Worm (Caenorhabditis elegans) whole organism, young adult: Measurements from ENCODE around the gene F54D8.10.

ENCODE experiments used
- D2030.7 ChIP-seq: fragments of 200-800 bp; sonication (Bioruptor generic); IDR thresholded peaks from 2 replicates; pipeline ENCODE4 v1.3.6; 2022; ENCODE audit warnings: missing genetic modification reagents, missing genetic modification characterization, missing compliant biosample characterization
- F23B12.7 ChIP-seq: sonication (generic microtip); optimal IDR thresholded peaks from 2 replicates; lab custom pipeline; 2017; ENCODE audit warnings: missing genetic modification characterization, mild to moderate bottlenecking, missing compliant biosample characterization, antibody characterized with exemption, moderate library complexity; ENCODE audit not compliant: insufficient read depth
- F57A8.1 ChIP-seq: fragments of 200-800 bp; sonication (Bioruptor generic); optimal IDR thresholded peaks from 2 replicates; lab custom pipeline; 2018; ENCODE audit warnings: mild to moderate bottlenecking, missing genetic modification characterization, moderate library complexity, missing compliant biosample characterization
- K11D2.4 ChIP-seq: fragments of 200-800 bp; sonication (Bioruptor generic); IDR thresholded peaks from 2 replicates; pipeline ENCODE4 v1.3.6; 2022; ENCODE audit warnings: missing genetic modification reagents, missing genetic modification characterization, missing compliant biosample characterization
- K12H6.12 ChIP-seq: fragments of 200-800 bp; sonication (Bioruptor generic); optimal IDR thresholded peaks from 2 replicates; lab custom pipeline; 2018; ENCODE audit warnings: mild to moderate bottlenecking, missing genetic modification characterization, missing compliant biosample characterization
- Y56A3A.18 ChIP-seq: fragments of 200-800 bp; sonication (Bioruptor generic); IDR thresholded peaks from 2 replicates; pipeline ENCODE4 v1.3.6; 2022; ENCODE audit warnings: missing genetic modification reagents, missing genetic modification characterization, missing compliant biosample characterization
- Y67H2A.10 ChIP-seq: fragments of 200-800 bp; sonication (Bioruptor generic); conservative IDR thresholded peaks from 2 replicates; pipeline ENCODE4 v1.3.6; 2022; ENCODE audit warnings: missing genetic modification reagents, missing genetic modification characterization, missing compliant biosample characterization
- Y79H2A.3 ChIP-seq: fragments of 200-800 bp; sonication (Bioruptor generic); conservative IDR thresholded peaks from 2 replicates; pipeline ENCODE4 v1.3.6; 2022; ENCODE audit warnings: missing genetic modification reagents, missing genetic modification characterization, missing compliant biosample characterization
- akir-1 ChIP-seq: fragments of 200-800 bp; sonication (Bioruptor generic); optimal IDR thresholded peaks from 2 replicates; lab custom pipeline; 2018; ENCODE audit warnings: mild to moderate bottlenecking, missing genetic modification characterization, moderate library complexity, missing compliant biosample characterization
- cebp-1 ChIP-seq, 2 experiments: fragments of 200-800 bp in 1 of 2; sonication (Bioruptor generic) in 1 of 2; sonication (generic microtip) in 1 of 2; IDR thresholded peaks in 1 of 2; optimal IDR thresholded peaks in 1 of 2; 2 replicates each; pipeline versions ENCODE4 v1.3.6 to Lab custom; 2017 to 2022; ENCODE audit warnings: missing compliant biosample characterization in 2 of 2, missing genetic modification characterization in 2 of 2, mild to moderate bottlenecking in 1 of 2, missing genetic modification reagents in 1 of 2, moderate library complexity in 1 of 2
- ceh-40 ChIP-seq: fragments of 200-800 bp; sonication (Bioruptor generic); IDR thresholded peaks from 2 replicates; pipeline ENCODE4 v1.3.6; 2022; ENCODE audit warnings: missing genetic modification characterization, missing compliant biosample characterization
- chd-7 ChIP-seq: sonication (generic microtip); optimal IDR thresholded peaks from 2 replicates; lab custom pipeline; 2016; ENCODE audit warnings: mild to moderate bottlenecking, missing genetic modification characterization, moderate library complexity, missing compliant biosample characterization
- ekl-4 ChIP-seq: fragments of 200-800 bp; sonication (Bioruptor generic); IDR thresholded peaks from 2 replicates; pipeline ENCODE4 v1.3.6; 2022; ENCODE audit warnings: missing genetic modification reagents, missing genetic modification characterization, missing compliant biosample characterization
- gei-17 ChIP-seq: fragments of 200-800 bp; sonication (Bioruptor generic); optimal IDR thresholded peaks from 2 replicates; lab custom pipeline; 2018; ENCODE audit warnings: mild to moderate bottlenecking, missing genetic modification characterization, missing compliant biosample characterization
- hlh-26 ChIP-seq: fragments of 200-800 bp; sonication (Bioruptor generic); conservative IDR thresholded peaks from 2 replicates; pipeline ENCODE4 v1.3.6; 2022; ENCODE audit warnings: missing genetic modification reagents, missing genetic modification characterization, missing compliant biosample characterization
- hmg-20 ChIP-seq: fragments of 200-800 bp; sonication (Bioruptor generic); IDR thresholded peaks from 2 replicates; pipeline ENCODE4 v1.3.6; 2022; ENCODE audit warnings: missing genetic modification reagents, missing genetic modification characterization, missing compliant biosample characterization
- let-526 ChIP-seq: fragments of 200-800 bp; sonication (Bioruptor generic); IDR thresholded peaks from 2 replicates; pipeline ENCODE4 v1.3.6; 2022; ENCODE audit warnings: missing genetic modification reagents, missing genetic modification characterization, missing compliant biosample characterization
- lin-35 ChIP-seq, 3 experiments: fragments of 150-350 bp in 2 of 3; sonication (generic microtip) in 1 of 3; optimal IDR thresholded peaks; 2 replicates each; lab custom pipeline; 2014 to 2018; ENCODE audit warnings: missing biosample characterization in 3 of 3, missing genetic modification characterization in 3 of 3, missing genetic modification reagents in 3 of 3
- lin-40 ChIP-seq: sonication (generic microtip); optimal IDR thresholded peaks from 2 replicates; lab custom pipeline; 2016; ENCODE audit warnings: missing genetic modification characterization, mild to moderate bottlenecking, missing compliant biosample characterization, missing genotype, missing genetic modification reagents
- madf-10 ChIP-seq: sonication (generic microtip); optimal IDR thresholded peaks from 2 replicates; lab custom pipeline; 2016; ENCODE audit warnings: mild to moderate bottlenecking, missing genetic modification characterization, missing compliant biosample characterization
- madf-3 ChIP-seq: fragments of 200-800 bp; sonication (Bioruptor generic); IDR thresholded peaks from 2 replicates; pipeline ENCODE4 v1.3.6; 2022; ENCODE audit warnings: missing genetic modification reagents, missing genetic modification characterization, missing compliant biosample characterization
- madf-6 ChIP-seq: fragments of 200-800 bp; sonication (Bioruptor generic); IDR thresholded peaks from 2 replicates; pipeline ENCODE4 v1.3.6; 2022; ENCODE audit warnings: missing genetic modification reagents, missing genetic modification characterization, missing compliant biosample characterization
- mes-4 ChIP-seq: sonication (generic microtip); optimal IDR thresholded peaks from 2 replicates; lab custom pipeline; 2016; ENCODE audit warnings: missing genotype, missing genetic modification characterization, missing compliant biosample characterization
- pha-4 ChIP-seq: fragments of 150-350 bp; sonication (generic microtip); optimal IDR thresholded peaks from 2 replicates; lab custom pipeline; 2014; ENCODE audit warnings: missing biosample characterization, missing genetic modification reagents, missing genetic modification characterization
- rcor-1 ChIP-seq: fragments of 200-800 bp; sonication (Bioruptor generic); IDR thresholded peaks from 2 replicates; pipeline ENCODE4 v1.3.6; 2022; ENCODE audit warnings: missing genetic modification reagents, missing genetic modification characterization, missing compliant biosample characterization
- rec-8 ChIP-seq, 2 experiments: sonication (generic microtip); optimal IDR thresholded peaks; 2 replicates each; lab custom pipeline; 2016; ENCODE audit warnings: mild to moderate bottlenecking in 2 of 2, missing genetic modification characterization in 2 of 2, missing genetic modification reagents in 2 of 2, missing genotype in 2 of 2, missing biosample characterization in 1 of 2, missing compliant biosample characterization in 1 of 2, moderate library complexity in 1 of 2
- sea-2 ChIP-seq: fragments of 200-800 bp; sonication (Bioruptor generic); IDR thresholded peaks from 2 replicates; pipeline ENCODE4 v1.3.6; 2022; ENCODE audit warnings: missing genetic modification characterization, missing compliant biosample characterization
- snpc-1.3 ChIP-seq: sonication (generic microtip); optimal IDR thresholded peaks from 2 replicates; lab custom pipeline; 2017; ENCODE audit warnings: missing genetic modification characterization, mild to moderate bottlenecking, missing compliant biosample characterization, antibody characterized with exemption, moderate library complexity, missing genotype, missing genetic modification reagents; ENCODE audit not compliant: insufficient read depth
- snpc-4 ChIP-seq, 5 experiments: fragments of 150-350 bp in 1 of 5; sonication (generic microtip) in 4 of 5; optimal IDR thresholded peaks; 2 replicates each; lab custom pipeline; 2014 to 2018; ENCODE audit warnings: missing genetic modification characterization in 5 of 5, missing biosample characterization in 3 of 5, antibody characterized with exemption in 2 of 5, mild to moderate bottlenecking in 2 of 5, missing compliant biosample characterization in 2 of 5, missing genotype in 2 of 5, moderate library complexity in 2 of 5, missing genetic modification reagents in 1 of 5
- tbx-9 ChIP-seq: sonication (generic microtip); optimal IDR thresholded peaks from 2 replicates; lab custom pipeline; 2016; ENCODE audit warnings: borderline replicate concordance, missing genetic modification characterization, inconsistent platforms, missing compliant biosample characterization
- ztf-25 ChIP-seq: fragments of 200-800 bp; sonication (Bioruptor generic); IDR thresholded peaks from 2 replicates; pipeline ENCODE4 v1.3.6; 2022; ENCODE audit warnings: missing genetic modification reagents, missing genetic modification characterization, missing compliant biosample characterization

The F54D8.10 gene

DNA sequence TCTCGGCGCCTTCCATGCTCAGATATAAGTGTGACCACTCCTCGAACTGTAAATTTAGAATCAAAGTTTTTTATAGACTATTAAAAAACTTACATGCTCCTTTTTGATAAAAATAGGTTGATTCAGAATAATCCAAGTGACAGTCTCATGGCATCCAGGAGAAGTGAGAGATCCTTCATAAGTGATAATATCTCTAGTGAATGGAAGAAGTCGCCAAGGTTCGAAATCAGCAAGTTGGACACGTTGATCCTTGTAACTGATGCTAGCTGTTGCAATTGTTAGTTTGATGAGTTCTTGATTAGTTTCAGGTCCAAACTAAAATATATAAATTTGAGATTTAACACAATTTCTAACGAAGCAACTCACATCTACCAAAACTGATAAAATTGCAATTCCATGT is 11.3 kb upstream of the F54D8.10 start (continued):
- TF ChIP-seq snpc-1.3 = no peak
- TF ChIP-seq gei-17 (GFP tag; lab: Kevin White, UChicago) = no peak
- TF ChIP-seq, all 124 proteins: peak for 15

ce11 chrIII:5085529-5085928 is 9.1 kb upstream of the F54D8.10 start, which contains the start of gene cah-1:
cah-1 (minus strand) TSS chrIII:5085629.
- TF ChIP-seq mes-4 (tag; lab: Kevin White, UChicago) = no peak
- TF ChIP-seq K11D2.4 (GFP tag; lab: Robert Waterston, UW) = no peak
- no peak for TF ChIP-seq madf-6 (GFP tag; lab: Robert Waterston, UW)
- TF ChIP-seq K12H6.12 = no peak

DNA sequence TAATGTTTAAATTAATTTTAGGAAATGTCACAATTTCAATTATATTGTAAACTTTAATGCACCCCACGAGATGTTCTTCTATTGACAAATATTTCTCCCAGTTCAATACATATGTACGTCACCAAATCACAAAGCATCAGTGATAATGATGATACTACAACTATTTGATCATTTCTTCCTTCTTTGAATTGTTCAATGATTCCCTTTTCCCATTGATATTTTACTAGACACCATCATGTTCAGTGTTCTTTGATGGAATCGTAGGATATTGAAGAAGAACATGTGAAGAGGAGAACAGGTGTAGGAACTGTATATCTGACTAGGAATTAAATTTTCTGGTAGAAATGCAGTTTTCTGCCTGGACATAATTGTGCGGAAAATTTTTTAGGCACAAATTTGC is 5.1 kb upstream of the F54D8.10 start:
- TF ChIP-seq lin-40 (tag; lab: Kevin White, UChicago) (no peak), akir-1 (GFP tag; lab: Kevin White, UChicago) (no peak), pha-4 (no peak), rcor-1 (no peak), madf-3 (GFP tag; lab: Robert Waterston, UW) (no peak), ekl-4 (GFP tag; lab: Robert Waterston, UW) (no peak), lin-35 (GFP tag; optimal IDR thresholded peaks at IDR 0.05; lab: Kevin White, UChicago) (no peak), hmg-20 (GFP tag; lab: Robert Waterston, UW) (no peak), K12H6.12 (no peak), F57A8.1 (GFP tag; lab: Kevin White, UChicago) (no peak), madf-10 (tag; lab: Kevin White, UChicago) (no peak), hlh-26 (no peak), sea-2 (GFP tag; lab: Robert Waterston, UW) (no peak), Y79H2A.3 (GFP tag; lab: Robert Waterston, UW) (no peak), mes-4 (tag; lab: Kevin White, UChicago) (no peak)

- TF ChIP-seq snpc-4 (GFP tag; optimal IDR thresholded peaks at IDR 0.05; lab: Kevin White, UChicago) (no peak), snpc-4 (tag; optimal IDR thresholded peaks at IDR 0.05; lab: Kevin White, UChicago) (no peak), D2030.7 (GFP tag; lab: Robert Waterston, UW) (no peak), F23B12.7 (tag; lab: Kevin White, UChicago) (no peak), let-526 (GFP tag; lab: Robert Waterston, UW) (no peak), ceh-40 (GFP tag; lab: Robert Waterston, UW) (no peak), ztf-25 (GFP tag; lab: Robert Waterston, UW) (no peak), tbx-9 (tag; lab: Kevin White, UChicago) (no peak), cebp-1 (GFP tag; IDR thresholded peaks at IDR 0.05; lab: Robert Waterston, UW) (no peak), cebp-1 (tag; optimal IDR thresholded peaks at IDR 0.05; lab: Kevin White, UChicago) (no peak), Y67H2A.10 (GFP tag; lab: Robert Waterston, UW) (no peak), rec-8 (tag; optimal IDR thresholded peaks at IDR 0.05; lab: Kevin White, UChicago) (no peak), chd-7 (tag; lab: Kevin White, UChicago) (no peak), Y56A3A.18 (GFP tag; lab: Robert Waterston, UW) (no peak)
These were observed 2.3 kb upstream of the F54D8.10 start for ce11 chrIII:5092345-5092744.
